Worm (Caenorhabditis elegans) whole organism, midembryonic: Measurements from ENCODE around the gene lgc-39.

Source experiments
- T22C8.4 ChIP-seq: fragments of 200-800 bp; sonication (Bioruptor generic); IDR thresholded peaks from 2 replicates; pipeline ENCODE4 v1.3.6; 2022; ENCODE audit warnings: missing genetic modification characterization, missing compliant biosample characterization
- cog-1 ChIP-seq: sonication (generic microtip); optimal IDR thresholded peaks from 2 replicates; lab custom pipeline; 2016; ENCODE audit warnings: missing genetic modification characterization, missing compliant biosample characterization
- flt-1 ChIP-seq: fragments of 200-800 bp; sonication (Bioruptor generic); IDR thresholded peaks from 2 replicates; pipeline ENCODE4 v1.3.6; 2022; ENCODE audit warnings: missing genetic modification characterization, missing compliant biosample characterization
- klf-2 ChIP-seq: fragments of 200-800 bp; sonication (Bioruptor generic); conservative IDR thresholded peaks from 2 replicates; pipeline ENCODE4 v1.3.6; 2022; ENCODE audit warnings: missing genetic modification reagents, missing genetic modification characterization, missing compliant biosample characterization
- med-1 ChIP-seq: sonication (generic microtip); optimal IDR thresholded peaks from 2 replicates; lab custom pipeline; 2017; ENCODE audit warnings: missing genetic modification characterization, mild to moderate bottlenecking, missing compliant biosample characterization, antibody characterized with exemption, missing genetic modification reagents; ENCODE audit not compliant: insufficient read depth
- ref-1 ChIP-seq: fragments of 200-800 bp; sonication (Bioruptor generic); conservative IDR thresholded peaks from 2 replicates; pipeline ENCODE4 v1.3.6; 2022; ENCODE audit warnings: missing genetic modification reagents, missing genetic modification characterization, missing compliant biosample characterization
- tab-1 ChIP-seq: fragments of 200-800 bp; sonication (Bioruptor generic); IDR thresholded peaks from 2 replicates; pipeline ENCODE4 v1.3.6; 2022; ENCODE audit warnings: missing genetic modification characterization, missing compliant biosample characterization
- ztf-23 ChIP-seq: fragments of 200-800 bp; sonication (Bioruptor generic); IDR thresholded peaks from 2 replicates; pipeline ENCODE4 v1.3.6; 2022; ENCODE audit warnings: missing genetic modification reagents, missing genetic modification characterization, missing compliant biosample characterization
- ztf-29 ChIP-seq: fragments of 200-800 bp; sonication (Bioruptor generic); IDR thresholded peaks from 2 replicates; pipeline ENCODE4 v1.3.6; 2022; ENCODE audit warnings: missing genetic modification reagents, missing genetic modification characterization, missing compliant biosample characterization

- TF ChIP-seq ztf-29 (GFP tag; lab: Robert Waterston, UW) (no peak), med-1 (GFP tag; lab: Kevin White, UChicago) (no peak), T22C8.4 (no peak), ztf-23 (GFP tag; lab: Robert Waterston, UW) (no peak), ref-1 (no peak), klf-2 (GFP tag; lab: Robert Waterston, UW) (no peak), flt-1 (GFP tag; lab: Robert Waterston, UW) (no peak), tab-1 (GFP tag; lab: Robert Waterston, UW) (no peak), cog-1 (tag; lab: Kevin White, UChicago) (no peak)
These were observed 33.7 kb downstream of the lgc-39 start for ce11 chrV:7209001-7209400.
